Fruit fly (Drosophila melanogaster): ENCODE measurements around the gene ssp2.

ssp2 gene

dm6 chr3L:14001658-14002523 is 36.9 kb downstream of the ssp2 start, which contains the start of the genes Nprl3 and upSET (continued):
- TF ChIP-seq zf30C (GFP tag; optimal IDR thresholded peaks at IDR 0.05) = no peak
- TF ChIP-seq CoRest (tag; optimal IDR thresholded peaks at IDR 0.05) = peak; percentile 52
- TF ChIP-seq psq (GFP tag; optimal IDR thresholded peaks at IDR 0.05) = no peak
- TF ChIP-seq ash1 (GFP tag; optimal IDR thresholded peaks at IDR 0.05) = no peak
- no peak for TF ChIP-seq Neu2 (GFP tag; optimal IDR thresholded peaks at IDR 0.05; ENCODE audit: borderline replicate concordance)
- no peak for TF ChIP-seq Oli (tag; optimal IDR thresholded peaks at IDR 0.05)
- peak; percentile 46 for TF ChIP-seq CHES-1-like (GFP tag; optimal IDR thresholded peaks at IDR 0.05)
- peak; percentile 33 for TF ChIP-seq Lhr (GFP tag; optimal IDR thresholded peaks at IDR 0.05)
- TF ChIP-seq D19A (tag; optimal IDR thresholded peaks at IDR 0.05) = no peak
- no peak for TF ChIP-seq CG30403 (GFP tag; optimal IDR thresholded peaks at IDR 0.05)
- TF ChIP-seq emc (GFP tag; optimal IDR thresholded peaks at IDR 0.05) = no peak
- peak; percentile 6 for TF ChIP-seq CG10147 (GFP tag; optimal IDR thresholded peaks at IDR 0.05)
- TF ChIP-seq CG9727 (GFP tag; optimal IDR thresholded peaks at IDR 0.05) = peak; percentile 7
- no peak for TF ChIP-seq NK7.1 (GFP tag; optimal IDR thresholded peaks at IDR 0.05)
- peak; percentile 6 for TF ChIP-seq unpg (GFP tag; optimal IDR thresholded peaks at IDR 0.05)
- peak; percentile 60 for TF ChIP-seq Nf-YC (tag; optimal IDR thresholded peaks at IDR 0.05)
- TF ChIP-seq bab2 (GFP tag; optimal IDR thresholded peaks at IDR 0.05) = no peak
- TF ChIP-seq CG6272 (GFP tag; IDR thresholded peaks at IDR 0.05) = no peak
- TF ChIP-seq Fer3 (tag; optimal IDR thresholded peaks at IDR 0.05) = no peak
- TF ChIP-seq CG8388 (GFP tag; optimal IDR thresholded peaks at IDR 0.05) = no peak
- TF ChIP-seq CG11504 (tag; optimal IDR thresholded peaks at IDR 0.05) = peak; percentile 44
- no peak for TF ChIP-seq Oaz (GFP tag; IDR thresholded peaks at IDR 0.05)
- no peak for TF ChIP-seq Optix (GFP tag; IDR thresholded peaks at IDR 0.05)
- no peak for TF ChIP-seq vfl (GFP tag; optimal IDR thresholded peaks at IDR 0.05)
- TF ChIP-seq tx (GFP tag; optimal IDR thresholded peaks at IDR 0.05) = no peak
- TF ChIP-seq D (optimal IDR thresholded peaks at IDR 0.05) = no peak
- TF ChIP-seq D (GFP tag; optimal IDR thresholded peaks at IDR 0.05) = no peak
- no peak; the same call in 1 of the 2 replicates for TF ChIP-seq chm (GFP tag; IDR thresholded peaks at IDR 0.05)
- no peak for TF ChIP-seq CG11093 (GFP tag; IDR thresholded peaks at IDR 0.05)
- TF ChIP-seq btn (GFP tag; optimal IDR thresholded peaks at IDR 0.05) = no peak
- peak; percentile 71; the same call in 1 of the 4 replicates for TF ChIP-seq chinmo (GFP tag; IDR thresholded peaks at IDR 0.05; ENCODE audit: partially characterized antibody)
- TF ChIP-seq amos (GFP tag; IDR thresholded peaks at IDR 0.05; ENCODE audit: partially characterized antibody) = peak; percentile 95
- TF ChIP-seq CG12769 (tag; optimal IDR thresholded peaks at IDR 0.05) = no peak
- TF ChIP-seq Camta (GFP tag; optimal IDR thresholded peaks at IDR 0.05) = no peak
- no peak for TF ChIP-seq p53 (GFP tag; optimal IDR thresholded peaks at IDR 0.05)
- no peak for TF ChIP-seq abd-A (tag; optimal IDR thresholded peaks at IDR 0.05)
- peak; percentile 46 for TF ChIP-seq CG17829 (tag; optimal IDR thresholded peaks at IDR 0.05)
- TF ChIP-seq shn (GFP tag; optimal IDR thresholded peaks at IDR 0.05) = no peak
- TF ChIP-seq kah (GFP tag; optimal IDR thresholded peaks at IDR 0.05) = no peak
- TF ChIP-seq Sin3A (optimal IDR thresholded peaks at IDR 0.05) = peak; percentile 52
- no peak for TF ChIP-seq Hr39 (optimal IDR thresholded peaks at IDR 0.05)
- no peak for TF ChIP-seq tio (GFP tag; optimal IDR thresholded peaks at IDR 0.05)
- TF ChIP-seq CG15269 (tag; optimal IDR thresholded peaks at IDR 0.05) = no peak
- TF ChIP-seq MBD-R2 (GFP tag; IDR thresholded peaks at IDR 0.05) = peak; percentile 24; the same call in 1 of the 2 replicates
- TF ChIP-seq gsb (GFP tag; IDR thresholded peaks at IDR 0.05) = no peak
- TF ChIP-seq slp2 (GFP tag; optimal IDR thresholded peaks at IDR 0.05) = no peak
- no peak for TF ChIP-seq Rx (GFP tag; IDR thresholded peaks at IDR 0.05)
- no peak for TF ChIP-seq lbe (GFP tag; optimal IDR thresholded peaks at IDR 0.05)
- no peak for TF ChIP-seq Nf-YB (GFP tag; optimal IDR thresholded peaks at IDR 0.05)
- peak; percentile 17 for TF ChIP-seq Meics (GFP tag; optimal IDR thresholded peaks at IDR 0.05)
